Fruit fly (Drosophila melanogaster): ENCODE results near the gene CG12219.
A peak's percentile ranks its signal among the peaks of the same experiment; 100 is the strongest.

Gene CG12219

DNA sequence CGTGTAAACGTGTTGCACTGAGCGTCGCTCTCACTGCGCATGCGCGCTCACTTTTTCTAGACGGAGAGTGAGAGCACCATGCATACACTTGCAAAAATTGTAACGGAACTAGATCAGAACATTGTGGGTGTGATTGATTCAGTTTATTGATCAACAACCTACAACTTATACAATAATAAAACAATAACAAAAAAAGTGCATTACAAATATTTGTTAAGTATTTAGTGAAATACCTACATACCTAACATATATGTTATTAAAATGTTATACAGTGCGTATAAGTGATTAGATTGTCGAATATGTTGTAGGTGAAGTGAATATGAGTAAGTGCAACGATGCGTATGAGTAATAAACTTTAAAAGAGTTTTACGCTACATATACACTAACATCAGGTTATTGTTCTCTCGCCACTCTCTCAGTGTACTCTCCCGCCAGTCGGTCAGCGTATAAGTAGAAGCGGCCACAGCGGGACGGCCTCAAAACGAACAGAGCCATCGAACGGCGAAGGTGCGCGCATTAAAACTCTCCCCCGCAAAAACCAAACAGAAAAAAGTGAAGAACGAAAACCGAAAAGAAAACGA lies 29.4 kb upstream of the CG12219 start, which contains the start of gene CG42240 (continued):
- peak; percentile 91 for TF ChIP-seq HHEX (GFP tag; optimal IDR thresholded peaks at IDR 0.05)
- no peak for TF ChIP-seq hbn (GFP tag; IDR thresholded peaks at IDR 0.05; ENCODE audit: partially characterized antibody)
- peak; percentile 29 for TF ChIP-seq CG8290 (GFP tag; optimal IDR thresholded peaks at IDR 0.05)
- TF ChIP-seq CG8290 (tag; optimal IDR thresholded peaks at IDR 0.05) = peak; percentile 72 to 81
- peak; percentile 14 for TF ChIP-seq schlank (tag; optimal IDR thresholded peaks at IDR 0.05)
- TF ChIP-seq ara (GFP tag; IDR thresholded peaks at IDR 0.05) = peak; percentile 54; the same call in 1 of the 2 replicates
- TF ChIP-seq CG8089 (GFP tag; optimal IDR thresholded peaks at IDR 0.05) = peak; percentile 57
- peak; percentile 93 for TF ChIP-seq CG1529 (GFP tag; optimal IDR thresholded peaks at IDR 0.05)
- TF ChIP-seq Blimp-1 (GFP tag; optimal IDR thresholded peaks at IDR 0.05) = peak; percentile 88
- TF ChIP-seq nau (GFP tag; optimal IDR thresholded peaks at IDR 0.05) = no peak
- peak; percentile 83 for TF ChIP-seq HLH3B (GFP tag; IDR thresholded peaks at IDR 0.05)
- TF ChIP-seq CG7786 (GFP tag; optimal IDR thresholded peaks at IDR 0.05) = peak; percentile 67
- peak; percentile 88 for TF ChIP-seq Hand (GFP tag; optimal IDR thresholded peaks at IDR 0.05)
- TF ChIP-seq Awh (GFP tag; IDR thresholded peaks at IDR 0.05) = peak; percentile 65; the same call in 1 of the 2 replicates
- TF ChIP-seq btn (GFP tag; optimal IDR thresholded peaks at IDR 0.05) = peak; percentile 51
- TF ChIP-seq mld (GFP tag; IDR thresholded peaks at IDR 0.05; ENCODE audit: partially characterized antibody) = no peak
- peak; percentile 86 for TF ChIP-seq CG10274 (GFP tag; optimal IDR thresholded peaks at IDR 0.05)
- TF ChIP-seq dati (GFP tag; IDR thresholded peaks at IDR 0.05) = no peak; the same call in 1 of the 2 replicates
- TF ChIP-seq CG31224 (GFP tag; IDR thresholded peaks at IDR 0.05) = peak; percentile 40; the same call in 1 of the 2 replicates
- TF ChIP-seq CG32532 (GFP tag; IDR thresholded peaks at IDR 0.05) = peak; percentile 63; the same call in 1 of the 2 replicates
- peak; percentile 31 for TF ChIP-seq CG15073 (GFP tag; optimal IDR thresholded peaks at IDR 0.05)
- TF ChIP-seq CG18619 (GFP tag; optimal IDR thresholded peaks at IDR 0.05) = peak; percentile 93
- peak; percentile 45 for TF ChIP-seq CG31365 (tag; optimal IDR thresholded peaks at IDR 0.05)
- TF ChIP-seq Ada2b (GFP tag; IDR thresholded peaks at IDR 0.05) = peak; percentile 76
- TF ChIP-seq CG6689 (GFP tag; IDR thresholded peaks at IDR 0.05) = peak; percentile 91
- TF ChIP-seq CG12391 (tag; optimal IDR thresholded peaks at IDR 0.05) = peak; percentile 93
- TF ChIP-seq cad (GFP tag; optimal IDR thresholded peaks at IDR 0.05) = no peak
- TF ChIP-seq pfk (GFP tag; optimal IDR thresholded peaks at IDR 0.05) = no peak
- TF ChIP-seq ase (GFP tag; IDR thresholded peaks at IDR 0.05) = peak; percentile 58; the same call in 1 of the 3 replicates
- TF ChIP-seq CG7745 (tag; optimal IDR thresholded peaks at IDR 0.05) = no peak
- peak; percentile 63 for TF ChIP-seq Side (GFP tag; optimal IDR thresholded peaks at IDR 0.05)
- TF ChIP-seq pros (GFP tag; optimal IDR thresholded peaks at IDR 0.05) = no peak
- TF ChIP-seq Lim3 (GFP tag; IDR thresholded peaks at IDR 0.05) = peak; percentile 46; the same call in 1 of the 2 replicates
- peak in 1 of 3 experiments; percentile 69 for TF ChIP-seq Stat92E (GFP tag; optimal IDR thresholded peaks at IDR 0.05)
- 0 out of 2 replicates have a peak, but pooled peaks have one; percentile 24 for TF ChIP-seq chm (GFP tag; IDR thresholded peaks at IDR 0.05)
- TF ChIP-seq CG31441 (GFP tag; IDR thresholded peaks at IDR 0.05) = peak; percentile 96
- TF ChIP-seq CG10366 (GFP tag; IDR thresholded peaks at IDR 0.05) = peak; percentile 71
- peak; percentile 48 for TF ChIP-seq CG17802 (tag; optimal IDR thresholded peaks at IDR 0.05)
- TF ChIP-seq E2f1 (GFP tag; IDR thresholded peaks at IDR 0.05) = peak; percentile 76
- peak; percentile 79 for TF ChIP-seq oc (tag; optimal IDR thresholded peaks at IDR 0.05)
- TF ChIP-seq danr (GFP tag; IDR thresholded peaks at IDR 0.05) = peak; percentile 71
- peak; percentile 85 for TF ChIP-seq CG6765 (GFP tag; optimal IDR thresholded peaks at IDR 0.05)
- TF ChIP-seq da (GFP tag; optimal IDR thresholded peaks at IDR 0.05) = no peak
- peak; percentile 72 for TF ChIP-seq CG14441 (GFP tag; IDR thresholded peaks at IDR 0.05)
- no peak for TF ChIP-seq CG11696 (GFP tag; IDR thresholded peaks at IDR 0.05)
- no peak; the same call in 1 of the 2 replicates for TF ChIP-seq Bgb (GFP tag; IDR thresholded peaks at IDR 0.05; ENCODE audit: partially characterized antibody)
- 0 out of 2 replicates have a peak, but pooled peaks have one; percentile 9 for TF ChIP-seq CG1024 (GFP tag; IDR thresholded peaks at IDR 0.05)
- TF ChIP-seq Scr (GFP tag; IDR thresholded peaks at IDR 0.05; ENCODE audit: partially characterized antibody) = no peak
- TF ChIP-seq nerfin-1 (tag; optimal IDR thresholded peaks at IDR 0.05) = peak; percentile 89
- TF ChIP-seq YL-1 (GFP tag; optimal IDR thresholded peaks at IDR 0.05) = peak; percentile 82
